ENCODE assay signal across 3 worm cellular contexts in genomic region chrX:1971647-1972046, ce11.
TF ChIP-seq lines count a peak whose summit lies in the region.

No protein-coding gene starts in this region.

TF ChIP-seq in whole organism, L4 larva, 104 proteins besides CTCF, POLR2A, EP300 and RAD21:
- TF ChIP-seq set-16 (GFP tag; IDR thresholded peaks at IDR 0.05; lab: Robert Waterston, UW): peak; percentile 73; the same call in 1 of the 2 replicates
- no peak for TF ChIP-seq skn-1 (tag; optimal IDR thresholded peaks at IDR 0.05; lab: Kevin White, UChicago)

TF ChIP-seq in whole organism, midembryonic, 9 proteins besides CTCF, POLR2A, EP300 and RAD21:
- TF ChIP-seq ztf-23 (GFP tag; IDR thresholded peaks at IDR 0.05; lab: Robert Waterston, UW) (0 out of 2 replicates have a peak, but pooled peaks have one; percentile 20), cog-1 (tag; optimal IDR thresholded peaks at IDR 0.05; lab: Kevin White, UChicago) (no peak)

TF ChIP-seq in whole organism, young adult, 124 proteins besides CTCF, POLR2A, EP300 and RAD21:
- TF ChIP-seq let-526 (GFP tag; IDR thresholded peaks at IDR 0.05; lab: Robert Waterston, UW): no peak
- peak; percentile 61 for TF ChIP-seq zfh-2 (GFP tag; conservative IDR thresholded peaks at IDR 0.05; lab: Robert Waterston, UW)
- TF ChIP-seq dpl-1 (GFP tag; optimal IDR thresholded peaks at IDR 0.05; lab: Kevin White, UChicago): no peak
- TF ChIP-seq Y56A3A.18 (GFP tag; IDR thresholded peaks at IDR 0.05; lab: Robert Waterston, UW): no peak
- TF ChIP-seq F57A8.1 (GFP tag; optimal IDR thresholded peaks at IDR 0.05; lab: Kevin White, UChicago): no peak
- 0 out of 2 replicates have a peak, but pooled peaks have one; percentile 62 for TF ChIP-seq madf-3 (GFP tag; IDR thresholded peaks at IDR 0.05; lab: Robert Waterston, UW)
- no peak for TF ChIP-seq Y53F4B.3 (GFP tag; IDR thresholded peaks at IDR 0.05; lab: Robert Waterston, UW)
TF ChIP-seq in whole organism, young adult: peak in this region for 2.
